Comparison of ENCODE assay signal across 1 fruit fly cellular context in the genomic region with DNA sequence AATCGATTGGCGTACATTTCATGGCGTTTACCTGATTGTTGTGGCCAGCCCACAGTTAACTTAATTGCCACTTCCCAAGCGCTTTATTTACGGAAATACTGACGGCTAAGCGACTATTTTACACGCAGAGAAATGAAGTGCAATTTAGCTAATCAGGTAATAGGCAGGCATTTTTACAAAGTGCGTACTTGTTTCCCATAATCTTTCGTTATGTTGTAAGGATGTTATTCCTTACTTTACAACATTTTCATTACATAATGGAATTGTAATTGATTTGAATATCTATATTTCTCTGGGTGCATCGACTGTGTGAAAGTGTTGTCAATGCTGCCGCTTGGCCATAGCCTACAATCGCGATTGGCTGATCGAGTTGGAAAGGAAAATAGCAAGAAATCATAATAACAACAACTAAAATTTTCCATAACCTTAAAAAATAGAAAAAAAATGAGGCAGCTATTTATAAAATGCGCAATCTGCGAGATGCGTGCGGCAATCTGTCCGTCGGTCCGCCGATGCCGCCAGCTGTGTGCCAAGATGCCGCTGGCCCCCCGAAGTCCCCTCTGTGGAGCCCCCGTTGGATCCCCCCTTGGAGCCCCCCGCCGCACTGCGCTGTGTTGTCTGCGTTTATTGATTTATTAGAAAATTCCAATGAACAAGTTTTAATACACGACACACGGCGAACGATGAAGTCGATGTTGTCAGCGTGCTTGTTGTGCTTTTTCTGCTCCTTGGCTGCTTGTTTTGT.
TF ChIP-seq lines count a peak whose summit lies in the region.

No protein-coding gene starts in this region.

TF ChIP-seq in whole organism, embryonic, 481 proteins besides CTCF, POLR2A, EP300 and RAD21 (continued from another document and continues in another):
- TF ChIP-seq CG2120 (GFP tag; optimal IDR thresholded peaks at IDR 0.05; lab: Kevin White, UChicago) (peak; percentile 38), CG34224 (GFP tag; IDR thresholded peaks at IDR 0.05; lab: Robert Waterston, UW; ENCODE audit: partially characterized antibody) (no peak), HHEX (GFP tag; optimal IDR thresholded peaks at IDR 0.05; lab: Kevin White, UChicago) (peak; percentile 21), CG17829 (tag; optimal IDR thresholded peaks at IDR 0.05; lab: Kevin White, UChicago) (peak; percentile 17), CG4282 (GFP tag; optimal IDR thresholded peaks at IDR 0.05; lab: Kevin White, UChicago) (no peak), sc (optimal IDR thresholded peaks at IDR 0.05; lab: Kevin White, UChicago) (no peak), sc (GFP tag; optimal IDR thresholded peaks at IDR 0.05; lab: Kevin White, UChicago) (peak; percentile 25), CG12236 (GFP tag; optimal IDR thresholded peaks at IDR 0.05; lab: Kevin White, UChicago) (peak; percentile 22), tio (GFP tag; optimal IDR thresholded peaks at IDR 0.05; lab: Kevin White, UChicago) (peak; percentile 24), CG2875 (GFP tag; optimal IDR thresholded peaks at IDR 0.05; lab: Kevin White, UChicago) (peak; percentile 38), bigmax (GFP tag; optimal IDR thresholded peaks at IDR 0.05; lab: Kevin White, UChicago) (no peak), prd (optimal IDR thresholded peaks at IDR 0.05; lab: Kevin White, UChicago) (no peak), prd (GFP tag; IDR thresholded peaks at IDR 0.05; lab: Robert Waterston, UW) (peak; percentile 73; the same call in 2 of the 3 replicates), B-H2 (GFP tag; optimal IDR thresholded peaks at IDR 0.05; lab: Kevin White, UChicago) (no peak), CG3281 (GFP tag; optimal IDR thresholded peaks at IDR 0.05; lab: Kevin White, UChicago) (peak; percentile 21), CG32772 (GFP tag; IDR thresholded peaks at IDR 0.05; lab: Robert Waterston, UW) (peak; percentile 46; the same call in 1 of the 2 replicates), Hmr (GFP tag; optimal IDR thresholded peaks at IDR 0.05; lab: Kevin White, UChicago) (peak; percentile 18), CG15514 (GFP tag; optimal IDR thresholded peaks at IDR 0.05; lab: Kevin White, UChicago) (no peak), crc (GFP tag; optimal IDR thresholded peaks at IDR 0.05; lab: Kevin White, UChicago) (no peak), CG7963 (GFP tag; IDR thresholded peaks at IDR 0.05; lab: Robert Waterston, UW; ENCODE audit: partially characterized antibody) (no peak), fru (optimal IDR thresholded peaks at IDR 0.05; lab: Kevin White, UChicago) (no peak), CG12391 (tag; optimal IDR thresholded peaks at IDR 0.05; lab: Kevin White, UChicago) (peak; percentile 44), CG17361 (GFP tag; IDR thresholded peaks at IDR 0.05; lab: Robert Waterston, UW) (peak; percentile 41; the same call in 1 of the 3 replicates), Dip3 (GFP tag; optimal IDR thresholded peaks at IDR 0.05; lab: Kevin White, UChicago) (no peak), Eip74EF (GFP tag; optimal IDR thresholded peaks at IDR 0.05; lab: Kevin White, UChicago) (peak in 1 of 2 experiments; percentile 59), otp (GFP tag; IDR thresholded peaks at IDR 0.05; lab: Robert Waterston, UW) (peak; percentile 54; the same call in 1 of the 3 replicates), Doc3 (GFP tag; IDR thresholded peaks at IDR 0.05; lab: Robert Waterston, UW; ENCODE audit: partially characterized antibody) (no peak), Nf-YA (GFP tag; IDR thresholded peaks at IDR 0.05; lab: Robert Waterston, UW) (peak; percentile 30; the same call in 1 of the 2 replicates), Ptx1 (GFP tag; IDR thresholded peaks at IDR 0.05; lab: Robert Waterston, UW) (peak; percentile 63), Fer3 (tag; optimal IDR thresholded peaks at IDR 0.05; lab: Kevin White, UChicago) (peak; percentile 22), CG43689 (GFP tag; IDR thresholded peaks at IDR 0.05; lab: Robert Waterston, UW) (no peak), CG3995 (GFP tag; optimal IDR thresholded peaks at IDR 0.05; lab: Kevin White, UChicago) (no peak), CG12942 (GFP tag; optimal IDR thresholded peaks at IDR 0.05; lab: Kevin White, UChicago) (peak; percentile 52), gem (tag; optimal IDR thresholded peaks at IDR 0.05; lab: Kevin White, UChicago) (peak; percentile 75), ken (GFP tag; IDR thresholded peaks at IDR 0.05; lab: Robert Waterston, UW) (peak; percentile 64; the same call in 2 of the 3 replicates), CG13296 (GFP tag; optimal IDR thresholded peaks at IDR 0.05; lab: Kevin White, UChicago) (no peak), pum (GFP tag; optimal IDR thresholded peaks at IDR 0.05; lab: Kevin White, UChicago) (peak; percentile 16), NfI (GFP tag; optimal IDR thresholded peaks at IDR 0.05; lab: Kevin White, UChicago) (peak; percentile 43), CG2199 (GFP tag; IDR thresholded peaks at IDR 0.05; lab: Robert Waterston, UW) (no peak), CG34376 (GFP tag; optimal IDR thresholded peaks at IDR 0.05; lab: Kevin White, UChicago) (no peak), Dip2 (GFP tag; IDR thresholded peaks at IDR 0.05; lab: Robert Waterston, UW) (no peak), salm (tag; optimal IDR thresholded peaks at IDR 0.05; lab: Kevin White, UChicago) (peak; percentile 31), unpg (GFP tag; optimal IDR thresholded peaks at IDR 0.05; lab: Kevin White, UChicago) (peak; percentile 71), run (tag; optimal IDR thresholded peaks at IDR 0.05; lab: Kevin White, UChicago) (peak; percentile 31), CG3407 (GFP tag; optimal IDR thresholded peaks at IDR 0.05; lab: Kevin White, UChicago) (peak; percentile 20), tx (GFP tag; optimal IDR thresholded peaks at IDR 0.05; lab: Kevin White, UChicago) (no peak), Aef1 (GFP tag; IDR thresholded peaks at IDR 0.05; lab: Robert Waterston, UW) (peak; percentile 54; the same call in 2 of the 3 replicates), pros (GFP tag; optimal IDR thresholded peaks at IDR 0.05; lab: Kevin White, UChicago) (no peak), slou (GFP tag; optimal IDR thresholded peaks at IDR 0.05; lab: Kevin White, UChicago) (no peak), Chrac-16 (GFP tag; optimal IDR thresholded peaks at IDR 0.05; lab: Kevin White, UChicago) (peak; percentile 26), HmgZ (tag; optimal IDR thresholded peaks at IDR 0.05; lab: Kevin White, UChicago) (no peak), phol (tag; optimal IDR thresholded peaks at IDR 0.05; lab: Kevin White, UChicago) (peak; percentile 69), D (optimal IDR thresholded peaks at IDR 0.05; lab: Kevin White, UChicago) (no peak), D (GFP tag; optimal IDR thresholded peaks at IDR 0.05; lab: Kevin White, UChicago) (peak; percentile 9), CG7839 (tag; optimal IDR thresholded peaks at IDR 0.05; lab: Kevin White, UChicago) (peak; percentile 66), CG2712 (tag; optimal IDR thresholded peaks at IDR 0.05; lab: Kevin White, UChicago) (peak; percentile 58), gcm2 (GFP tag; optimal IDR thresholded peaks at IDR 0.05; lab: Kevin White, UChicago) (no peak), org-1 (GFP tag; optimal IDR thresholded peaks at IDR 0.05; lab: Kevin White, UChicago) (peak; percentile 33), Side (GFP tag; optimal IDR thresholded peaks at IDR 0.05; lab: Kevin White, UChicago) (no peak), CG11093 (GFP tag; IDR thresholded peaks at IDR 0.05; lab: Robert Waterston, UW) (peak; percentile 11; the same call in 1 of the 3 replicates), Mad (GFP tag; optimal IDR thresholded peaks at IDR 0.05; lab: Kevin White, UChicago) (no peak), E2f1 (GFP tag; IDR thresholded peaks at IDR 0.05; lab: Robert Waterston, UW) (peak; percentile 52), en (GFP tag; optimal IDR thresholded peaks at IDR 0.05; lab: Kevin White, UChicago) (peak; percentile 29), seq (GFP tag; IDR thresholded peaks at IDR 0.05; lab: Robert Waterston, UW) (0 out of 2 replicates have a peak, but pooled peaks have one; percentile 15), BEAF-32 (GFP tag; optimal IDR thresholded peaks at IDR 0.05; lab: Kevin White, UChicago) (no peak), CG4328 (GFP tag; optimal IDR thresholded peaks at IDR 0.05; lab: Kevin White, UChicago) (no peak), sd (tag; optimal IDR thresholded peaks at IDR 0.05; lab: Kevin White, UChicago) (peak; percentile 56), cad (GFP tag; optimal IDR thresholded peaks at IDR 0.05; lab: Kevin White, UChicago) (no peak), Fer2 (tag; optimal IDR thresholded peaks at IDR 0.05; lab: Kevin White, UChicago) (no peak), ind (GFP tag; optimal IDR thresholded peaks at IDR 0.05; lab: Kevin White, UChicago) (peak; percentile 65), mld (GFP tag; IDR thresholded peaks at IDR 0.05; lab: Robert Waterston, UW; ENCODE audit: partially characterized antibody) (no peak), CG13775 (GFP tag; optimal IDR thresholded peaks at IDR 0.05; lab: Kevin White, UChicago) (no peak), scrt (GFP tag; optimal IDR thresholded peaks at IDR 0.05; lab: Kevin White, UChicago) (no peak), Hr39 (optimal IDR thresholded peaks at IDR 0.05; lab: Kevin White, UChicago) (peak; percentile 33), Atf6 (GFP tag; IDR thresholded peaks at IDR 0.05; lab: Robert Waterston, UW) (peak; percentile 39; the same call in 1 of the 2 replicates), Nf-YB (GFP tag; optimal IDR thresholded peaks at IDR 0.05; lab: Kevin White, UChicago) (no peak), pho (GFP tag; optimal IDR thresholded peaks at IDR 0.05; lab: Kevin White, UChicago) (no peak), CG7556 (GFP tag; optimal IDR thresholded peaks at IDR 0.05; lab: Kevin White, UChicago) (peak; percentile 30), CG10366 (GFP tag; IDR thresholded peaks at IDR 0.05; lab: Robert Waterston, UW) (peak; percentile 42; the same call in 1 of the 2 replicates), Rfx (GFP tag; IDR thresholded peaks at IDR 0.05; lab: Robert Waterston, UW) (peak; percentile 63), CG15601 (tag; optimal IDR thresholded peaks at IDR 0.05; lab: Kevin White, UChicago) (no peak), Oli (tag; optimal IDR thresholded peaks at IDR 0.05; lab: Kevin White, UChicago) (peak; percentile 63), oc (tag; optimal IDR thresholded peaks at IDR 0.05; lab: Kevin White, UChicago) (peak; percentile 4), CG8924 (tag; optimal IDR thresholded peaks at IDR 0.05; lab: Kevin White, UChicago) (peak; percentile 34), stwl (tag; optimal IDR thresholded peaks at IDR 0.05; lab: Kevin White, UChicago) (no peak), CG5953 (GFP tag; IDR thresholded peaks at IDR 0.05; lab: Robert Waterston, UW) (0 out of 2 replicates have a peak, but pooled peaks have one; percentile 28), wor (GFP tag; IDR thresholded peaks at IDR 0.05; lab: Robert Waterston, UW) (peak; percentile 59), ap (GFP tag; IDR thresholded peaks at IDR 0.05; lab: Robert Waterston, UW) (0 out of 2 replicates have a peak, but pooled peaks have one; percentile 18), CG3726 (GFP tag; IDR thresholded peaks at IDR 0.05; lab: Robert Waterston, UW) (no peak), CG18599 (GFP tag; optimal IDR thresholded peaks at IDR 0.05; lab: Kevin White, UChicago) (peak; percentile 42), repo (GFP tag; optimal IDR thresholded peaks at IDR 0.05; lab: Kevin White, UChicago) (peak; percentile 7), cas (GFP tag; IDR thresholded peaks at IDR 0.05; lab: Robert Waterston, UW) (no peak), CG13123 (GFP tag; optimal IDR thresholded peaks at IDR 0.05; lab: Kevin White, UChicago) (no peak), grau (tag; optimal IDR thresholded peaks at IDR 0.05; lab: Kevin White, UChicago) (peak; percentile 57), CG11398 (GFP tag; optimal IDR thresholded peaks at IDR 0.05; lab: Kevin White, UChicago) (no peak), MESR4 (GFP tag; optimal IDR thresholded peaks at IDR 0.05; lab: Kevin White, UChicago) (no peak), sug (tag; optimal IDR thresholded peaks at IDR 0.05; lab: Kevin White, UChicago) (no peak), CG32532 (GFP tag; IDR thresholded peaks at IDR 0.05; lab: Robert Waterston, UW) (peak; percentile 47), PHDP (tag; optimal IDR thresholded peaks at IDR 0.05; lab: Kevin White, UChicago) (peak; percentile 39), Max (GFP tag; optimal IDR thresholded peaks at IDR 0.05; lab: Kevin White, UChicago) (peak; percentile 15), pan (optimal IDR thresholded peaks at IDR 0.05; lab: Kevin White, UChicago) (no peak), pan (GFP tag; optimal IDR thresholded peaks at IDR 0.05 in 1 of 2, IDR thresholded peaks at IDR 0.05 in 1 of 2) (peak in 1 of 2 experiments; percentile 71), Poxn (GFP tag; IDR thresholded peaks at IDR 0.05; lab: Robert Waterston, UW) (no peak), CG4360 (GFP tag; IDR thresholded peaks at IDR 0.05; lab: Robert Waterston, UW) (no peak), peb (GFP tag; IDR thresholded peaks at IDR 0.05; lab: Robert Waterston, UW) (no peak), trem (tag; optimal IDR thresholded peaks at IDR 0.05; lab: Kevin White, UChicago) (peak; percentile 30), CG15696 (tag; optimal IDR thresholded peaks at IDR 0.05; lab: Kevin White, UChicago) (no peak), CG14667 (GFP tag; IDR thresholded peaks at IDR 0.05; lab: Robert Waterston, UW) (peak; percentile 34; the same call in 1 of the 2 replicates), sens (GFP tag; lab: Kevin White, UChicago) (peak; percentile 89), chm (GFP tag; IDR thresholded peaks at IDR 0.05; lab: Robert Waterston, UW) (no peak), schlank (tag; optimal IDR thresholded peaks at IDR 0.05; lab: Kevin White, UChicago) (no peak), Sry-β (GFP tag; optimal IDR thresholded peaks at IDR 0.05; lab: Kevin White, UChicago) (no peak), Ada2b (GFP tag; IDR thresholded peaks at IDR 0.05; lab: Robert Waterston, UW) (peak; percentile 61; the same call in 1 of the 2 replicates), CG6791 (GFP tag; IDR thresholded peaks at IDR 0.05; lab: Robert Waterston, UW; ENCODE audit: partially characterized antibody) (no peak), D19A (tag; optimal IDR thresholded peaks at IDR 0.05; lab: Kevin White, UChicago) (peak; percentile 17), Sry-δ (GFP tag; optimal IDR thresholded peaks at IDR 0.05; lab: Kevin White, UChicago) (peak; percentile 24), CG4820 (GFP tag; optimal IDR thresholded peaks at IDR 0.05; lab: Kevin White, UChicago) (peak; percentile 46), CG11085 (GFP tag; IDR thresholded peaks at IDR 0.05; lab: Robert Waterston, UW) (no peak), CG1832 (GFP tag; optimal IDR thresholded peaks at IDR 0.05; lab: Kevin White, UChicago) (no peak), tll (GFP tag; optimal IDR thresholded peaks at IDR 0.05; lab: Kevin White, UChicago) (no peak), tin (GFP tag; optimal IDR thresholded peaks at IDR 0.05; lab: Kevin White, UChicago) (peak; percentile 23), ato (GFP tag; IDR thresholded peaks at IDR 0.05; lab: Robert Waterston, UW; ENCODE audit: partially characterized antibody) (no peak), Tbp (GFP tag; optimal IDR thresholded peaks at IDR 0.05; lab: Kevin White, UChicago) (no peak)
